Fruit fly (Drosophila melanogaster): ENCODE measurements around the gene Mtr3.

Mtr3 gene

DNA sequence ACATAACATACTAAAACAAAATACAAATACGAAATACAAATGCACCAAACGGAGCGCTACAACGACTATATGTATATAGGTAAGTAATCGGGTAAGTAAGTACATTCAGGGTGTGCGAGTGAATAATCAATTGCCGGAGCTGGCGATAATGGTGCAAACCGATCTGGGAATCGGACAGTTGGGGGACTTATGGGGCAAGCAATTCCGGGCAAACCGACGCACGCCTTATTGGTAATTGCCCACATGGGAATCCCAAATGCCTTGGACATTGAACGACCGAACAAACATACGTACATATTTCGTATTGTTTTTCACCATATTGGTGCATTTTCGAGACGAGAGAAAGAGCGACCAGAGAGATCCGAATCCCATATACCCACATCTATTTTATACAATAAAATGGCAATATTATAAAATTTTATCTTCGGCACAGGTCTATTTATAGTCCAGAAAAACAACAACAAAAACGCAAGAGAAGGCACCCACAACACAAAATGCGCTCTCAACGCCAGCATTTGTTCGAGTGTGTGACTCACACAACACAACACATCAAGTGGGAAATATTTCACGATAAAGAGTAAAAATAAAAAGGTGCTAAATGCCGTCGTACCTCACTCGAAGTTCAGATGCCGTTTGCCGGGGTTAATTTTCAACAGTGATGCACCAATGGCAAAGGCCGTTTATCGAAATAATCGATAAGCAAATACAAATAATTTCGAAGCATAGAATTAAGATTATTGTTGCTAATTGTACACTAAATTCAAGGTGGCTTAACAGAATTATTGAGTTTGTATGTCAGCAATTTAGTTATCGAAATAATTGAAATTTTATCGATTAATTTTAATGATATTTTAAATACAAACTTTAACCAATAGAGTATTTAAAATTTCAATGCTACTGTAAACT lies 13.1 kb downstream of the Mtr3 start:
- no peak for TF ChIP-seq Hr38 (GFP tag; optimal IDR thresholded peaks at IDR 0.05)
- no peak for TF ChIP-seq Smox (GFP tag; optimal IDR thresholded peaks at IDR 0.05)
- no peak for TF ChIP-seq CG9139 (GFP tag; optimal IDR thresholded peaks at IDR 0.05)
- peak; percentile 26 for TF ChIP-seq Met (GFP tag; optimal IDR thresholded peaks at IDR 0.05)
- no peak for TF ChIP-seq achi (GFP tag; optimal IDR thresholded peaks at IDR 0.05)
- no peak for TF ChIP-seq lz (GFP tag; optimal IDR thresholded peaks at IDR 0.05)
- no peak for TF ChIP-seq CG1621 (tag; optimal IDR thresholded peaks at IDR 0.05)
- peak; percentile 70 for TF ChIP-seq Eip93F (GFP tag; optimal IDR thresholded peaks at IDR 0.05)
- no peak for TF ChIP-seq CG10631 (GFP tag; optimal IDR thresholded peaks at IDR 0.05)
- TF ChIP-seq cyc (GFP tag; optimal IDR thresholded peaks at IDR 0.05) = no peak
- TF ChIP-seq acj6 (GFP tag; optimal IDR thresholded peaks at IDR 0.05) = no peak
- peak; percentile 15 for TF ChIP-seq CG16779 (tag; optimal IDR thresholded peaks at IDR 0.05)
- TF ChIP-seq Sox102F (GFP tag; optimal IDR thresholded peaks at IDR 0.05) = no peak
- TF ChIP-seq CG6854 (GFP tag; optimal IDR thresholded peaks at IDR 0.05) = no peak
- TF ChIP-seq CG3032 (tag; optimal IDR thresholded peaks at IDR 0.05) = no peak
- no peak for TF ChIP-seq dac (GFP tag; optimal IDR thresholded peaks at IDR 0.05)
- no peak for TF ChIP-seq CG6808 (GFP tag; optimal IDR thresholded peaks at IDR 0.05)
- TF ChIP-seq CG10669 (GFP tag; optimal IDR thresholded peaks at IDR 0.05) = no peak
- TF ChIP-seq Gug (GFP tag; IDR thresholded peaks at IDR 0.05) = no peak
- peak; percentile 71 for TF ChIP-seq svp (GFP tag)
- no peak for TF ChIP-seq topi (GFP tag; optimal IDR thresholded peaks at IDR 0.05)
- TF ChIP-seq ss (GFP tag; optimal IDR thresholded peaks at IDR 0.05) = peak in 1 of 2 experiments; percentile 30
- no peak for TF ChIP-seq Blimp-1 (GFP tag; optimal IDR thresholded peaks at IDR 0.05)
- TF ChIP-seq CG31627 (GFP tag; optimal IDR thresholded peaks at IDR 0.05) = peak; percentile 27
- peak; percentile 26 for TF ChIP-seq esn (GFP tag; optimal IDR thresholded peaks at IDR 0.05)
- no peak for TF ChIP-seq CG32006 (GFP tag; optimal IDR thresholded peaks at IDR 0.05)
- TF ChIP-seq spab (GFP tag; optimal IDR thresholded peaks at IDR 0.05) = no peak
- TF ChIP-seq CG3919 (GFP tag; optimal IDR thresholded peaks at IDR 0.05) = no peak
- no peak for TF ChIP-seq CG6163 (GFP tag; IDR thresholded peaks at IDR 0.05)
- TF ChIP-seq CG11902 (GFP tag; optimal IDR thresholded peaks at IDR 0.05) = no peak
- TF ChIP-seq CG4318 (GFP tag; optimal IDR thresholded peaks at IDR 0.05) = no peak
- TF ChIP-seq fkh (GFP tag; optimal IDR thresholded peaks at IDR 0.05) = no peak
- TF ChIP-seq CG34406 (GFP tag; optimal IDR thresholded peaks at IDR 0.05) = no peak
- no peak for TF ChIP-seq Hr4 (GFP tag; optimal IDR thresholded peaks at IDR 0.05)
- no peak for TF ChIP-seq pdm3 (GFP tag; optimal IDR thresholded peaks at IDR 0.05)
- no peak for TF ChIP-seq Sox15 (GFP tag; optimal IDR thresholded peaks at IDR 0.05)
- peak; percentile 13 for TF ChIP-seq Eip78C (GFP tag)
- no peak for TF ChIP-seq Ets21C (GFP tag; optimal IDR thresholded peaks at IDR 0.05)
- no peak for TF ChIP-seq fd59A (GFP tag; optimal IDR thresholded peaks at IDR 0.05)
- TF ChIP-seq CG8632 (GFP tag; optimal IDR thresholded peaks at IDR 0.05) = no peak
- no peak for TF ChIP-seq CG11762 (GFP tag; optimal IDR thresholded peaks at IDR 0.05; ENCODE audit: insufficient read depth)
- no peak for TF ChIP-seq CG7368 (GFP tag; optimal IDR thresholded peaks at IDR 0.05)
- no peak for TF ChIP-seq CG6792 (GFP tag; optimal IDR thresholded peaks at IDR 0.05)
- no peak for TF ChIP-seq eg (GFP tag; IDR thresholded peaks at IDR 0.05)
- no peak for TF ChIP-seq dsx (GFP tag; optimal IDR thresholded peaks at IDR 0.05; ENCODE audit: poor library complexity, severe bottlenecking)
- no peak for TF ChIP-seq CG6276 (GFP tag; optimal IDR thresholded peaks at IDR 0.05)
- no peak for TF ChIP-seq net (GFP tag; optimal IDR thresholded peaks at IDR 0.05)
- no peak for TF ChIP-seq CG8119 (GFP tag; IDR thresholded peaks at IDR 0.05)
- TF ChIP-seq Ets96B (tag; optimal IDR thresholded peaks at IDR 0.05) = no peak
- no peak for TF ChIP-seq Eip75B (GFP tag; optimal IDR thresholded peaks at IDR 0.05)
- no peak for TF ChIP-seq CG11294 (GFP tag; IDR thresholded peaks at IDR 0.05)

Measured in whole organism, prepupa.